Fruit fly (Drosophila melanogaster): Measurements from ENCODE around the gene CG15546.

The CG15546 gene

dm6 chr3R:30912402-30912801, 36.4 kb upstream of the CG15546 start, which contains the start of gene Ptx1 (continued):
- TF ChIP-seq Hsf (GFP tag; optimal IDR thresholded peaks at IDR 0.05): no peak
- TF ChIP-seq Med (GFP tag): peak; percentile 78
- no peak for TF ChIP-seq CG7556 (GFP tag; optimal IDR thresholded peaks at IDR 0.05)
- TF ChIP-seq trem (tag; optimal IDR thresholded peaks at IDR 0.05): no peak
- TF ChIP-seq Dfd (GFP tag; optimal IDR thresholded peaks at IDR 0.05): no peak
- no peak for TF ChIP-seq CG11456 (GFP tag; IDR thresholded peaks at IDR 0.05)
- no peak; the same call in 1 of the 2 replicates for TF ChIP-seq CG6272 (GFP tag; IDR thresholded peaks at IDR 0.05)
- no peak for TF ChIP-seq ATbp (GFP tag; optimal IDR thresholded peaks at IDR 0.05)
- peak; percentile 2 for TF ChIP-seq zf30C (GFP tag; optimal IDR thresholded peaks at IDR 0.05)
- no peak for TF ChIP-seq shn (GFP tag; optimal IDR thresholded peaks at IDR 0.05)
- no peak for TF ChIP-seq NK7.1 (GFP tag; optimal IDR thresholded peaks at IDR 0.05)
- TF ChIP-seq CG14710 (tag; optimal IDR thresholded peaks at IDR 0.05): no peak
- no peak for TF ChIP-seq HHEX (GFP tag; optimal IDR thresholded peaks at IDR 0.05)
- no peak for TF ChIP-seq lola (GFP tag; optimal IDR thresholded peaks at IDR 0.05)
- TF ChIP-seq Dad (GFP tag; optimal IDR thresholded peaks at IDR 0.05): no peak
- TF ChIP-seq tgo (GFP tag; IDR thresholded peaks at IDR 0.05): no peak
- no peak for TF ChIP-seq peb (GFP tag; IDR thresholded peaks at IDR 0.05)
- no peak for TF ChIP-seq emc (GFP tag; optimal IDR thresholded peaks at IDR 0.05)
- TF ChIP-seq org-1 (GFP tag; optimal IDR thresholded peaks at IDR 0.05): no peak
- TF ChIP-seq lov (optimal IDR thresholded peaks at IDR 0.05): no peak
- TF ChIP-seq lov (GFP tag; IDR thresholded peaks at IDR 0.05): no peak
- TF ChIP-seq CG3407 (GFP tag; optimal IDR thresholded peaks at IDR 0.05): no peak
- no peak for TF ChIP-seq CG1647 (GFP tag; optimal IDR thresholded peaks at IDR 0.05)
- TF ChIP-seq MTF-1 (GFP tag; optimal IDR thresholded peaks at IDR 0.05; ENCODE audit: borderline replicate concordance): no peak
- no peak for TF ChIP-seq CG2202 (tag; optimal IDR thresholded peaks at IDR 0.05)
- no peak for TF ChIP-seq CG16863 (GFP tag; optimal IDR thresholded peaks at IDR 0.05)
- no peak for TF ChIP-seq CG18476 (GFP tag; optimal IDR thresholded peaks at IDR 0.05)
- TF ChIP-seq CG13287 (GFP tag; IDR thresholded peaks at IDR 0.05; ENCODE audit: partially characterized antibody): peak; percentile 65
- peak; percentile 37 for TF ChIP-seq pros (GFP tag; optimal IDR thresholded peaks at IDR 0.05)
- TF ChIP-seq gsb-n (tag; optimal IDR thresholded peaks at IDR 0.05): peak; percentile 29
- no peak for TF ChIP-seq Gsc (GFP tag; IDR thresholded peaks at IDR 0.05)
- TF ChIP-seq nau (GFP tag; optimal IDR thresholded peaks at IDR 0.05): no peak
- no peak for TF ChIP-seq Sox100B (GFP tag; optimal IDR thresholded peaks at IDR 0.05)
- TF ChIP-seq CG8290 (GFP tag; optimal IDR thresholded peaks at IDR 0.05): no peak
- peak in 1 of 2 experiments; percentile 28 for TF ChIP-seq CG8290 (tag; optimal IDR thresholded peaks at IDR 0.05)
- TF ChIP-seq CG6791 (GFP tag; IDR thresholded peaks at IDR 0.05; ENCODE audit: partially characterized antibody): peak; percentile 63; the same call in 2 of the 3 replicates
- TF ChIP-seq ERR (GFP tag; optimal IDR thresholded peaks at IDR 0.05): no peak
- TF ChIP-seq sd (tag; optimal IDR thresholded peaks at IDR 0.05): peak; percentile 88
- TF ChIP-seq Stat92E (GFP tag; optimal IDR thresholded peaks at IDR 0.05): peak in 1 of 3 experiments; percentile 47
- no peak for TF ChIP-seq MBD-R2 (GFP tag; IDR thresholded peaks at IDR 0.05)
- TF ChIP-seq exex (tag; optimal IDR thresholded peaks at IDR 0.05): no peak
- no peak for TF ChIP-seq stwl (tag; optimal IDR thresholded peaks at IDR 0.05)
- TF ChIP-seq CG15073 (GFP tag; optimal IDR thresholded peaks at IDR 0.05): no peak
- peak; percentile 76 for TF ChIP-seq Adf1 (GFP tag; IDR thresholded peaks at IDR 0.05)
- TF ChIP-seq Usf (GFP tag; optimal IDR thresholded peaks at IDR 0.05): no peak
- TF ChIP-seq prd (optimal IDR thresholded peaks at IDR 0.05): no peak
- peak; percentile 36; the same call in 1 of the 3 replicates for TF ChIP-seq prd (GFP tag; IDR thresholded peaks at IDR 0.05)
- peak; percentile 72 for TF ChIP-seq oc (tag; optimal IDR thresholded peaks at IDR 0.05)
- TF ChIP-seq Tbp (GFP tag; optimal IDR thresholded peaks at IDR 0.05): no peak
- TF ChIP-seq CG4730 (GFP tag; IDR thresholded peaks at IDR 0.05): no peak
- no peak for TF ChIP-seq jumu (GFP tag; optimal IDR thresholded peaks at IDR 0.05)
- peak; percentile 20 for TF ChIP-seq Side (GFP tag; optimal IDR thresholded peaks at IDR 0.05)
